Fruit fly (Drosophila melanogaster) whole organism, pupa: Measurements from ENCODE around the gene Gmap.
A peak's percentile ranks its signal among the peaks of the same experiment; 100 is the strongest.

Experiments
- CG10348 ChIP-seq: fragments of 200-800 bp; sonication (Bioruptor generic); IDR thresholded peaks from 2 replicates; pipeline ENCODE4 v1.3.6; 2022; ENCODE audit warnings: missing biosample characterization, missing genetic modification characterization
- CG12605 ChIP-seq: fragments of 200-800 bp; sonication (Bioruptor generic); IDR thresholded peaks from 2 replicates; pipeline ENCODE4 v1.3.6; 2022; ENCODE audit warnings: missing biosample characterization, missing genetic modification characterization
- CG13204 ChIP-seq: fragments of 200-800 bp; sonication (Bioruptor generic); optimal IDR thresholded peaks from 2 replicates; lab custom pipeline; 2018; ENCODE audit warnings: missing biosample characterization, mild to moderate bottlenecking, missing genetic modification characterization, moderate library complexity
- CG14655 ChIP-seq: fragments of 200-800 bp; sonication (Bioruptor generic); optimal IDR thresholded peaks from 3 replicates; lab custom pipeline; 2017; ENCODE audit warnings: mild to moderate bottlenecking, missing biosample characterization, missing genetic modification reagents, missing genetic modification characterization
- CG15710 ChIP-seq: fragments of 200-800 bp; sonication (Bioruptor generic); optimal IDR thresholded peaks from 2 replicates; lab custom pipeline; 2018; ENCODE audit warnings: missing biosample characterization, mild to moderate bottlenecking, missing genetic modification characterization, moderate library complexity
- CG17806 ChIP-seq: fragments of 200-800 bp; sonication (Bioruptor generic); optimal IDR thresholded peaks from 2 replicates; lab custom pipeline; 2018; ENCODE audit warnings: missing biosample characterization, mild to moderate bottlenecking, missing genetic modification characterization, moderate library complexity
- CG32121 ChIP-seq: fragments of 200-800 bp; sonication (Bioruptor generic); IDR thresholded peaks from 2 replicates; pipeline ENCODE4 v1.3.6; 2022; ENCODE audit warnings: missing biosample characterization, missing genetic modification characterization
- CG34367 ChIP-seq: fragments of 200-800 bp; sonication (Bioruptor generic); optimal IDR thresholded peaks from 2 replicates; lab custom pipeline; 2018; ENCODE audit warnings: missing biosample characterization, mild to moderate bottlenecking, missing genetic modification characterization
- CG4496 ChIP-seq: fragments of 200-800 bp; sonication (Bioruptor generic); IDR thresholded peaks from 3 replicates; pipeline ENCODE4 v1.3.6; 2022; ENCODE audit warnings: missing biosample characterization, missing genetic modification characterization
- CG8159 ChIP-seq: fragments of 200-800 bp; sonication (Bioruptor generic); optimal IDR thresholded peaks from 3 replicates; lab custom pipeline; 2018; ENCODE audit warnings: missing biosample characterization, mild to moderate bottlenecking, missing genetic modification characterization, moderate library complexity
- CG8301 ChIP-seq: fragments of 200-800 bp; sonication (Bioruptor generic); optimal IDR thresholded peaks from 2 replicates; lab custom pipeline; 2018; ENCODE audit warnings: missing biosample characterization, mild to moderate bottlenecking, missing genetic modification characterization
- CG9948 ChIP-seq: fragments of 200-800 bp; sonication (Bioruptor generic); optimal IDR thresholded peaks from 2 replicates; lab custom pipeline; 2018; ENCODE audit warnings: missing biosample characterization, mild to moderate bottlenecking, missing genetic modification characterization, moderate library complexity
- D1 ChIP-seq: fragments of 200-800 bp; sonication (Bioruptor generic); optimal IDR thresholded peaks from 2 replicates; lab custom pipeline; 2018; ENCODE audit warnings: missing biosample characterization, mild to moderate bottlenecking, missing genetic modification characterization, moderate library complexity
- EcR ChIP-seq: fragments of 200-800 bp; sonication (Bioruptor generic); optimal IDR thresholded peaks from 3 replicates; lab custom pipeline; 2019; ENCODE audit warnings: missing biosample characterization, missing genetic modification characterization, mild to moderate bottlenecking, moderate library complexity, missing genetic modification reagents
- Ets98B ChIP-seq: fragments of 200-800 bp; sonication (Bioruptor generic); IDR thresholded peaks from 2 replicates; pipeline ENCODE4 v1.3.6; 2022; ENCODE audit warnings: missing biosample characterization, missing genetic modification characterization
- Pif1A ChIP-seq: fragments of 200-800 bp; sonication (Bioruptor generic); optimal IDR thresholded peaks from 3 replicates; lab custom pipeline; 2016; ENCODE audit warnings: missing biosample characterization, missing genetic modification characterization
- Pif1B ChIP-seq: fragments of 200-800 bp; sonication (Bioruptor generic); optimal IDR thresholded peaks from 3 replicates; lab custom pipeline; 2016; ENCODE audit warnings: missing biosample characterization, missing genetic modification characterization
- Snoo ChIP-seq: fragments of 200-800 bp; sonication (Bioruptor generic); optimal IDR thresholded peaks from 3 replicates; lab custom pipeline; 2017; ENCODE audit warnings: missing biosample characterization, mild to moderate bottlenecking, missing genetic modification characterization, inconsistent platforms
- fd96Ca ChIP-seq: fragments of 200-800 bp; sonication (Bioruptor generic); IDR thresholded peaks from 3 replicates; pipeline ENCODE4 v1.3.6; 2022; ENCODE audit warnings: missing biosample characterization, missing genetic modification characterization
- gl ChIP-seq: fragments of 200-800 bp; sonication (Bioruptor generic); optimal IDR thresholded peaks from 2 replicates; lab custom pipeline; 2018; ENCODE audit warnings: missing biosample characterization, mild to moderate bottlenecking, missing genetic modification characterization
- rn ChIP-seq: fragments of 200-800 bp; sonication (Bioruptor generic); IDR thresholded peaks from 2 replicates; pipeline ENCODE4 v1.3.6; 2022; ENCODE audit warnings: missing biosample characterization, missing genetic modification characterization

Gene Gmap

DNA sequence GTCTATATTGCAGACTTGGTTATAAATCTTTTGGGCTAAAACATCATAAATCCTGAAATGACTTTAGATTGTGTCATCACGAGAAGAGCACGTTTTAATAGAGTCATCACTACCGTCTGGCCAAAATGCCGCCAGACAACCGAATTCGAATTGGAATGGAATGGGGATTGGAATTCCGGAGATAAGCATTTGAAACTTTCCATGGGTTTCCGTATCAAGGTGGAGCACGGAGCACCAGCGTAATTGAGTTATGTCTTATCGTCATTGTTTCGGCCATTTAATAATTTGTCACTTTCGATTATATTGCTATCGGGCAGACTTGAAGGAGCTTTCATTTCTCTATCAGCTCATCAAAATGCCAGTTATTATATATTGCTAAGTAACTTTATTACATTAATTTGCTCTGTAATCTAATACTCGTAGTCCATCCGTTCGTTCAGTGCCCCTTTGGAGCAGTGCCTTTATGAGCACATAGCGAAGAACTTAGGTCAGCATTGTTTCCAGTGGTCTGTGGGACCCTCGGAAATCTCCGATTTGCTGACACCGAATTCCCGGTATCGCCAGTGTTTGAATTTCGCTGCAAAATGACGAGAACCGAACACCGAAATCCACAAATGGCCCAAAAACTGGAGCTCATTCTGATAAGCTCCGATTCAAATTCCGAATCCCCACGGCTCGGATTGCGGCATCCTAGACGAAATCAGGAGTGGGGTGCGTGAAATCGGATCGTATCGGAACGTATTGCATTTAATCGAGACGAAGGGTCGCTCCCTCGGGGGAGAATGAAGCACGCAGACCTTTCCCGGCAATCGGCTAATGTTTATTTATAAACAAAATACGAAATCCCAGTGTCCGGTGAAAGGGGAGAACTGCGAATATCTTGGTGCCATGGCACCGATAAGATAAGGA is 13.5 kb downstream of the Gmap start:
- no peak for TF ChIP-seq CG10348 (GFP tag; lab: Robert Waterston, UW)
- no peak for TF ChIP-seq EcR (GFP tag; lab: Kevin White, UChicago)
- no peak for TF ChIP-seq CG13204 (GFP tag; lab: Kevin White, UChicago)
- no peak for TF ChIP-seq CG4496
- TF ChIP-seq Pif1B, result no peak
- no peak for TF ChIP-seq fd96Ca (GFP tag; lab: Robert Waterston, UW)
- TF ChIP-seq CG9948 (tag; lab: Kevin White, UChicago), result no peak
- no peak for TF ChIP-seq CG12605 (GFP tag; lab: Robert Waterston, UW)
- TF ChIP-seq gl (tag; lab: Kevin White, UChicago), result no peak
- no peak for TF ChIP-seq rn (GFP tag; lab: Robert Waterston, UW)
- no peak for TF ChIP-seq D1 (tag; lab: Kevin White, UChicago)
- TF ChIP-seq Snoo (tag; lab: Kevin White, UChicago), result no peak
- TF ChIP-seq CG32121 (GFP tag; lab: Robert Waterston, UW), result no peak
- TF ChIP-seq CG17806 (tag; lab: Kevin White, UChicago), result no peak
- no peak for TF ChIP-seq Pif1A (GFP tag; lab: Kevin White, UChicago)
- no peak for TF ChIP-seq CG14655 (GFP tag; lab: Kevin White, UChicago)
- no peak for TF ChIP-seq CG8301 (tag; lab: Kevin White, UChicago)
- no peak for TF ChIP-seq CG15710 (tag; lab: Kevin White, UChicago)
- TF ChIP-seq Ets98B (GFP tag; lab: Robert Waterston, UW), result no peak
- no peak for TF ChIP-seq CG8159 (tag; lab: Kevin White, UChicago)

DNA sequence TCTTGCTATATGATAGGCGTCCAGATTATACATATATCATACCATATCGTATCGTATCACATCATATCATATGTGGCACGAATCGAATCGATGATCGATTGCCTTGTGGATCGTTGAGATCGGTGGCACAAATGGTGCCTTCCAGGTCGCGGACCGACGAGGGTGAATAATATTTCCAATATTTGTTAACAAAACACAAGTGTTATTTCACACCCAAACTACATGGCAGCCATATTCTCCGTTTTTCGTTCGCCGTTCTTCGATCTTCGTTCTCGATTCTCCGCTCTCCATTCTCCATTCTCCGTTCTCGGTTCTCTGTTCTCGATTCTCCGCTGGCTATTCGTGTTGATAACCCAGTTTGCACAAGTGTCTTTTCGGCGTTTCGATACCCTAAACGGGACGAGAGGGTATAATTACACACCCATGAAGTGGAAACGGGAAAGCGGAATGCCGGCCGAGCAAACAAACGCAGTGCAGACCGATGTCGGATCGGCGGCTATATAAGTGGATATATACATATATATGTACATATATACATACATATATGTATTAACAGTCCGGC is 15.1 kb downstream of the Gmap start:
- no peak for TF ChIP-seq CG34367
- TF ChIP-seq CG13204 (GFP tag; lab: Kevin White, UChicago), result no peak
- no peak for TF ChIP-seq CG8159 (tag; lab: Kevin White, UChicago)
- no peak for TF ChIP-seq CG8301 (tag; lab: Kevin White, UChicago)
- no peak for TF ChIP-seq CG14655 (GFP tag; lab: Kevin White, UChicago)
- no peak for TF ChIP-seq fd96Ca (GFP tag; lab: Robert Waterston, UW)

DNA sequence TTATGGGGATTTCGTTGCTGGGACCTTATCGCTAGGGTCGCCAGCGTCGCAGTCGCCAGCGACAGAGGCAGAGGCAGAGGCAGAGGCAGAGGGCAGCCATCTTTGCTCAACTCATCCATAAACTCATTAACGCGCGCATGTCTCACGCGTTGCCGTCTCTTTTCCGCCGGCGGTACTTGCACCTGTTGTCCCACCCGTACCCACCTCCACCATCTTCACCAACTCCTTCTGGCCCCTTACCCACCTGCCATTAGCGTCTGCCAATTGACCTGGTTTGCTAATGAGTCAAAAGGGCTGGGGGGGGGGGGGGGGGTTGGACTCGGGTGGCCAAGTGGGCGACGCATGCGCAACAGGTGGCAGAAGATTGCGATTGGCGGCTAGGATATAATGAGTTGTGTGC is 16.1 kb downstream of the Gmap start:
- no peak for TF ChIP-seq CG12605 (GFP tag; lab: Robert Waterston, UW)
- no peak for TF ChIP-seq CG17806 (tag; lab: Kevin White, UChicago)
- TF ChIP-seq Ets98B (GFP tag; lab: Robert Waterston, UW), result no peak
- TF ChIP-seq gl (tag; lab: Kevin White, UChicago), result no peak
- TF ChIP-seq Pif1A (GFP tag; lab: Kevin White, UChicago), result no peak
- TF ChIP-seq CG8301 (tag; lab: Kevin White, UChicago), result no peak
- no peak for TF ChIP-seq D1 (tag; lab: Kevin White, UChicago)
- no peak for TF ChIP-seq CG10348 (GFP tag; lab: Robert Waterston, UW)
- no peak for TF ChIP-seq CG9948 (tag; lab: Kevin White, UChicago)

DNA sequence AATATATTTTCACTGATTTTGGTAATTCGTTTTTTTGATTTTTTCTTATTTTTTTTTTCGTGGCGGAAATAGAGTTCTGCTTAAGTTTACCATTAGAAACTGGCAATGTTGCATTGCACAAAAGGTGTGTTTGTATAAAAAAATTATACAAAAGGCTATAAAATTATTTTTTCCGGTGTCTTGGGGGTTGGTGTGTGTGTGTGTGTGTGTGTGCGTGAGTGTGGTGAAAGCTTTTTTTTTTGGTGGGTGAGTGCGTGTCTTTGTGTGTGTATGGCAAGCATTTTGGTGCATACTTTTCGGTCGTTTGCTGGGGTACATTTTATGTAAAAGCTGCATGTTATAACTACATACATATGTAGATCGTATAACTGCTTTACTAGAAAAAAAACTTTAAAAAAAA is 24.7 kb downstream of the Gmap start:
- peak; percentile 22; the same call in 1 of the 3 replicates for TF ChIP-seq CG4496
- no peak for TF ChIP-seq CG12605 (GFP tag; lab: Robert Waterston, UW)
- no peak for TF ChIP-seq CG34367
- TF ChIP-seq CG32121 (GFP tag; lab: Robert Waterston, UW), result 0 out of 2 replicates have a peak, but pooled peaks have one; percentile 20

DNA sequence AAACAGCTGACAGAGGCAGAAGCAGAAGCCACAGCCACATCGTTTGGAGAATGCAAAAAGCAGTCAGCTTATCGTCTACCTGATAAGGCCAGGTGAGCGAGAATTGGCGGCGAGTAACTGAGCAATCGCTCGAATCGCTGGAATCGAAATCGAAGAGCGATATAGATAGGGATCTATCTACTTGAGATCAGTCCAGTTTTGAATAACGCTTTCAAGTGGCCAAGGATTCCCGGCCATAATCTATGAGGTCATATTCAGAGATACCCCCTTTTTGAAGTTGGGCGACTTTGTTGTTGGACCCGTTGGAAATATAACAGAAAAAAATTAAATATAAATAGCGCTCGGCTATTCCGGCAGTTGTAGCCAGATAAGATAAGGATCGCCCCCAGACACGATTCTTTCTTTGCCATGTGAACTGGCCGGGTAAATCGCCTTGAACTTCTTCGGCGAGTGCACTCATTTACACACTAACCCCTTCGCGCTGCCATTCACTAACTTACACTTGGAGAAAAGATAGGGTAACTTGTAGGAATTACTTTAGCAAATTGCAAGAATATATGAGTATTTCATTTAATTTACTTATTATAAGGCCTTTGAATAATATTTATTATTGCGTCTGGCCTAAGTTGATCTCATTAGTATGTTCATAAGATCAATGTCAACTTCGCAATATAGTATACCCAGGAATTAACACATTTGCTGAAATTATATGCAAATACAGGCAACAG is 35.9 kb downstream of the Gmap start:
- TF ChIP-seq Pif1B (no peak), CG13204 (GFP tag; lab: Kevin White, UChicago) (no peak), Pif1A (GFP tag; lab: Kevin White, UChicago) (no peak), EcR (GFP tag; lab: Kevin White, UChicago) (peak; percentile 66), gl (tag; lab: Kevin White, UChicago) (no peak), CG8159 (tag; lab: Kevin White, UChicago) (peak; percentile 40), D1 (tag; lab: Kevin White, UChicago) (no peak)
- TF ChIP-seq, all 21 proteins: peak for 2

DNA sequence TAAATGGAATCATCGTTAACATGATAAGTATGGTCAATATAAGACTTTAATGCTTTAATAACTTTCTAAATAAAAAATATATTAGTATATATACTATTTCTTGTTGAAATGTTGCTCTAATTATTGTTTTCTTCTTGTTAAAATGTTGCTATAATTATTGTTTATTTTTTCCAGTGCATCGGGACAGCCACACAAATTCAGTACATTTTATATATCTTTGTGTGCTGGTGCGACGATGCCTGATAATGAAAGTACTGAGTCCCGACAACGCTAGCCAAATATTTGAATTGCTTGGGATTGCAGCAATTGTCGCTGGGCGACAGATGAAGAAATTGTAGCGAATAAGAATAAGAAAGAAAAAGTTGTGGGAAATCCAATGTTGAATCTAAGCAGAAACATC is 42.5 kb downstream of the Gmap start:
- TF ChIP-seq CG4496 (no peak), gl (tag; lab: Kevin White, UChicago) (no peak), Pif1B (no peak), CG9948 (tag; lab: Kevin White, UChicago) (peak; percentile 22), CG15710 (tag; lab: Kevin White, UChicago) (peak; percentile 24), CG8159 (tag; lab: Kevin White, UChicago) (peak; percentile 51), CG17806 (tag; lab: Kevin White, UChicago) (peak; percentile 28)
- TF ChIP-seq, all 21 proteins: peak for 4
